Worm (Caenorhabditis elegans) whole organism, young adult: Measurements from ENCODE around the gene K10G6.9.

ENCODE experiments used
- nfya-1 ChIP-seq: sonication (generic microtip); optimal IDR thresholded peaks from 2 replicates; lab custom pipeline; 2017; ENCODE audit warnings: antibody characterized with exemption, missing compliant biosample characterization, missing genetic modification characterization, borderline replicate concordance; ENCODE audit not compliant: insufficient read depth
- pha-4 ChIP-seq: fragments of 150-350 bp; sonication (generic microtip); optimal IDR thresholded peaks from 2 replicates; lab custom pipeline; 2014; ENCODE audit warnings: missing biosample characterization, missing genetic modification reagents, missing genetic modification characterization

ce11 chrII:3952368-3952767, 19.7 kb upstream of the K10G6.9 start:
- TF ChIP-seq nfya-1 (tag; lab: Kevin White, UChicago) (no peak), pha-4 (tag; lab: Kevin White, UChicago) (no peak)
